ENCODE assay signal across 3 worm cellular contexts in genomic region chrIV:972401-972800, ce11.
TF ChIP-seq lines count a peak whose summit lies in the region.

No protein-coding gene starts in this region.

TF ChIP-seq in whole organism, L4 larva, 104 proteins besides CTCF, POLR2A, EP300 and RAD21:
- TF ChIP-seq D1046.2 (GFP tag; IDR thresholded peaks at IDR 0.05; lab: Robert Waterston, UW) (0 out of 2 replicates have a peak, but pooled peaks have one; percentile 51), aly-2 (tag; optimal IDR thresholded peaks at IDR 0.05; lab: Kevin White, UChicago) (no peak), set-16 (GFP tag; IDR thresholded peaks at IDR 0.05; lab: Robert Waterston, UW) (0 out of 2 replicates have a peak, but pooled peaks have one; percentile 19)
TF ChIP-seq in whole organism, L4 larva: peak in this region for 2.

TF ChIP-seq in whole organism, midembryonic, 9 proteins besides CTCF, POLR2A, EP300 and RAD21:
- peak; percentile 33; the same call in 1 of the 2 replicates for TF ChIP-seq T22C8.4 (GFP tag; IDR thresholded peaks at IDR 0.05; lab: Robert Waterston, UW)
- TF ChIP-seq med-1 (GFP tag; optimal IDR thresholded peaks at IDR 0.05; lab: Kevin White, UChicago; ENCODE audit: insufficient read depth) = no peak

TF ChIP-seq in whole organism, young adult, 124 proteins besides CTCF, POLR2A, EP300 and RAD21:
- no peak for TF ChIP-seq K12H6.12 (tag; optimal IDR thresholded peaks at IDR 0.05; lab: Kevin White, UChicago)
- peak; percentile 52; the same call in 1 of the 2 replicates for TF ChIP-seq zfh-2 (GFP tag; conservative IDR thresholded peaks at IDR 0.05; lab: Robert Waterston, UW)
